Worm (Caenorhabditis elegans): ENCODE data around the gene rol-6.

ce11 chrII:8765131-8765530, 32.3 kb downstream of the rol-6 start:
- TF ChIP-seq elt-1 (tag; optimal IDR thresholded peaks at IDR 0.05): no peak
- TF ChIP-seq jun-1 (tag; optimal IDR thresholded peaks at IDR 0.05): no peak
- no peak for TF ChIP-seq sea-2 (GFP tag; optimal IDR thresholded peaks at IDR 0.05)
- TF ChIP-seq nhr-76 (tag; optimal IDR thresholded peaks at IDR 0.05): no peak
- no peak for TF ChIP-seq zag-1 (tag; optimal IDR thresholded peaks at IDR 0.05)
